Worm (Caenorhabditis elegans) whole organism, L1 larva: ENCODE results near the gene R09H10.7.
A peak's percentile ranks its signal among the peaks of the same experiment; 100 is the strongest.

ENCODE experiments used
- C04F5.9 ChIP-seq: sonication (generic microtip); optimal IDR thresholded peaks from 2 replicates; lab custom pipeline; 2016; ENCODE audit warnings: missing genetic modification characterization, missing compliant biosample characterization
- C16A3.4 ChIP-seq: fragments of 150-350 bp; optimal IDR thresholded peaks from 2 replicates; lab custom pipeline; 2014; ENCODE audit warnings: missing biosample characterization, missing genetic modification characterization
- aha-1 ChIP-seq: fragments of 150-350 bp; optimal IDR thresholded peaks from 2 replicates; lab custom pipeline; 2014; ENCODE audit warnings: missing biosample characterization, missing genetic modification characterization
- alr-1 ChIP-seq: fragments of 200-800 bp; sonication (Bioruptor generic); optimal IDR thresholded peaks from 2 replicates; lab custom pipeline; 2018; ENCODE audit warnings: borderline replicate concordance, mild to moderate bottlenecking, missing genetic modification characterization, missing compliant biosample characterization
- aly-2 ChIP-seq: fragments of 150-350 bp; optimal IDR thresholded peaks from 2 replicates; lab custom pipeline; 2014; ENCODE audit warnings: missing biosample characterization, missing genetic modification characterization
- blmp-1 ChIP-seq: fragments of 150-350 bp; optimal IDR thresholded peaks from 2 replicates; lab custom pipeline; 2014; ENCODE audit warnings: missing biosample characterization, missing genetic modification characterization
- ceh-8 ChIP-seq: fragments of 200-800 bp; sonication (Bioruptor generic); optimal IDR thresholded peaks from 2 replicates; lab custom pipeline; 2018; ENCODE audit warnings: mild to moderate bottlenecking, missing genetic modification characterization, moderate library complexity, missing compliant biosample characterization
- ceh-90 ChIP-seq: sonication (generic microtip); optimal IDR thresholded peaks from 2 replicates; lab custom pipeline; 2016; ENCODE audit warnings: missing genetic modification characterization, missing compliant biosample characterization
- dpl-1 ChIP-seq, 3 experiments: fragments of 150-350 bp in 2 of 3; sonication (generic microtip) in 1 of 3; optimal IDR thresholded peaks; 2 replicates each; lab custom pipeline; 2014 to 2017; ENCODE audit warnings: missing biosample characterization in 3 of 3, missing genetic modification characterization in 3 of 3, missing genetic modification reagents in 3 of 3
- egl-27 ChIP-seq, 2 experiments: fragments of 150-350 bp in 1 of 2; sonication (generic microtip); optimal IDR thresholded peaks; 3 replicates each; lab custom pipeline; 2017 to 2018; ENCODE audit warnings: missing biosample characterization in 2 of 2, missing genetic modification characterization in 2 of 2, missing genetic modification reagents in 2 of 2
- elt-3 ChIP-seq, 6 experiments: fragments of 150-350 bp in 1 of 6; sonication (generic microtip); optimal IDR thresholded peaks; 2 replicates each; lab custom pipeline; 2017 to 2018; ENCODE audit warnings: missing biosample characterization in 6 of 6, missing genetic modification characterization in 6 of 6, inconsistent platforms in 1 of 6
- ets-5 ChIP-seq: fragments of 200-800 bp; sonication (Bioruptor generic); IDR thresholded peaks from 2 replicates; pipeline ENCODE4 v1.3.6; 2022; ENCODE audit warnings: missing genetic modification characterization, missing compliant biosample characterization
- fkh-8 ChIP-seq: sonication (generic microtip); optimal IDR thresholded peaks from 2 replicates; lab custom pipeline; 2016; ENCODE audit warnings: mild to moderate bottlenecking, missing genetic modification characterization, missing compliant biosample characterization
- fos-1 ChIP-seq: fragments of 150-350 bp; optimal IDR thresholded peaks from 2 replicates; lab custom pipeline; 2014; ENCODE audit warnings: missing biosample characterization, missing genetic modification characterization
- hlh-4 ChIP-seq: sonication (generic microtip); optimal IDR thresholded peaks from 2 replicates; lab custom pipeline; 2016; ENCODE audit warnings: mild to moderate bottlenecking, missing genetic modification characterization, missing compliant biosample characterization
- hpl-2 ChIP-seq: fragments of 150-350 bp; optimal IDR thresholded peaks from 2 replicates; lab custom pipeline; 2014; ENCODE audit warnings: missing biosample characterization, missing genetic modification reagents, missing genetic modification characterization
- irx-1 ChIP-seq: sonication (generic microtip); optimal IDR thresholded peaks from 2 replicates; lab custom pipeline; 2016; ENCODE audit warnings: missing genetic modification characterization, missing compliant biosample characterization
- isw-1 ChIP-seq: fragments of 200-800 bp; sonication (Bioruptor generic); IDR thresholded peaks from 2 replicates; pipeline ENCODE4 v1.3.6; 2022; ENCODE audit warnings: missing genetic modification characterization, missing compliant biosample characterization
- lin-13 ChIP-seq: fragments of 150-350 bp; optimal IDR thresholded peaks from 2 replicates; lab custom pipeline; 2014; ENCODE audit warnings: missing biosample characterization, missing genetic modification reagents, missing genetic modification characterization
- lin-14 ChIP-seq: fragments of 200-800 bp; sonication (Bioruptor generic); optimal IDR thresholded peaks from 2 replicates; lab custom pipeline; 2018; ENCODE audit warnings: mild to moderate bottlenecking, missing genetic modification characterization, moderate library complexity, missing compliant biosample characterization
- lin-39 ChIP-seq: fragments of 150-350 bp; optimal IDR thresholded peaks from 2 replicates; lab custom pipeline; 2014; ENCODE audit warnings: missing biosample characterization, missing genetic modification reagents, missing genetic modification characterization
- lir-3 ChIP-seq: sonication (generic microtip); optimal IDR thresholded peaks from 2 replicates; lab custom pipeline; 2016; ENCODE audit warnings: mild to moderate bottlenecking, missing genetic modification characterization, moderate library complexity, missing compliant biosample characterization; ENCODE audit not compliant: poor library complexity
- lsy-2 ChIP-seq, 2 experiments: fragments of 150-350 bp; optimal IDR thresholded peaks; 2 replicates each; lab custom pipeline; 2014; ENCODE audit warnings: missing biosample characterization in 2 of 2, missing genetic modification characterization in 2 of 2
- mep-1 ChIP-seq: fragments of 150-350 bp; optimal IDR thresholded peaks from 2 replicates; lab custom pipeline; 2014; ENCODE audit warnings: missing biosample characterization, missing genetic modification characterization
- nhr-11 ChIP-seq: fragments of 150-350 bp; optimal IDR thresholded peaks from 2 replicates; lab custom pipeline; 2014; ENCODE audit warnings: missing biosample characterization, missing genetic modification characterization
- nhr-19 ChIP-seq: fragments of 200-800 bp; sonication (Bioruptor generic); conservative IDR thresholded peaks from 2 replicates; pipeline ENCODE4 v1.3.6; 2022; ENCODE audit warnings: missing genetic modification characterization, missing compliant biosample characterization
- nhr-20 ChIP-seq: sonication (generic microtip); optimal IDR thresholded peaks from 2 replicates; lab custom pipeline; 2016; ENCODE audit warnings: mild to moderate bottlenecking, missing genetic modification characterization, missing compliant biosample characterization
- nhr-71 ChIP-seq: sonication (generic microtip); optimal IDR thresholded peaks from 2 replicates; lab custom pipeline; 2016; ENCODE audit warnings: mild to moderate bottlenecking, missing genetic modification characterization, moderate library complexity, missing compliant biosample characterization
- nhr-76 ChIP-seq: sonication (generic microtip); optimal IDR thresholded peaks from 2 replicates; lab custom pipeline; 2017; ENCODE audit warnings: missing biosample characterization, missing genetic modification characterization
- nhr-85 ChIP-seq: sonication (generic microtip); peaks from one replicate; lab custom pipeline; 2016; ENCODE audit warnings: missing genetic modification characterization, inconsistent platforms, missing compliant biosample characterization
- nhr-90 ChIP-seq: sonication (generic microtip); optimal IDR thresholded peaks from 2 replicates; lab custom pipeline; 2016; ENCODE audit warnings: mild to moderate bottlenecking, missing genetic modification characterization, missing compliant biosample characterization; ENCODE audit not compliant: poor library complexity
- pag-3 ChIP-seq: sonication (generic microtip); optimal IDR thresholded peaks from 2 replicates; lab custom pipeline; 2017; ENCODE audit warnings: missing genetic modification characterization, mild to moderate bottlenecking, missing compliant biosample characterization, antibody characterized with exemption, borderline replicate concordance; ENCODE audit not compliant: insufficient read depth
- pax-3 ChIP-seq: fragments of 200-800 bp; sonication (Bioruptor generic); optimal IDR thresholded peaks from 2 replicates; lab custom pipeline; 2018; ENCODE audit warnings: mild to moderate bottlenecking, missing genetic modification characterization, moderate library complexity, missing compliant biosample characterization
- snpc-4 ChIP-seq: fragments of 150-350 bp; optimal IDR thresholded peaks from 2 replicates; lab custom pipeline; 2014; ENCODE audit warnings: missing biosample characterization, missing genetic modification characterization
- snu-23 ChIP-seq: sonication (generic microtip); optimal IDR thresholded peaks from 2 replicates; lab custom pipeline; 2016; ENCODE audit warnings: missing genetic modification characterization, missing compliant biosample characterization
- sup-37 ChIP-seq: fragments of 200-800 bp; sonication (Bioruptor generic); optimal IDR thresholded peaks from 2 replicates; lab custom pipeline; 2018; ENCODE audit warnings: mild to moderate bottlenecking, missing genetic modification characterization, missing compliant biosample characterization
- tbx-2 ChIP-seq: sonication (generic microtip); optimal IDR thresholded peaks from 2 replicates; lab custom pipeline; 2016; ENCODE audit warnings: missing genetic modification characterization, missing compliant biosample characterization
- tlp-1 ChIP-seq: fragments of 150-350 bp; optimal IDR thresholded peaks from 2 replicates; lab custom pipeline; 2014; ENCODE audit warnings: missing biosample characterization, missing genetic modification characterization
- unc-62 ChIP-seq: fragments of 150-350 bp; optimal IDR thresholded peaks from 2 replicates; lab custom pipeline; 2014; ENCODE audit warnings: missing biosample characterization, missing genetic modification reagents, missing genetic modification characterization
- unc-98 ChIP-seq: fragments of 200-800 bp; sonication (Bioruptor generic); IDR thresholded peaks from 2 replicates; pipeline ENCODE4 v1.3.6; 2022; ENCODE audit warnings: missing genetic modification characterization, missing compliant biosample characterization
- xbp-1 ChIP-seq: sonication (generic microtip); optimal IDR thresholded peaks from 2 replicates; lab custom pipeline; 2016; ENCODE audit warnings: missing genetic modification characterization, missing compliant biosample characterization
- zag-1 ChIP-seq: fragments of 150-350 bp; optimal IDR thresholded peaks from 2 replicates; lab custom pipeline; 2014; ENCODE audit warnings: missing biosample characterization, missing genetic modification characterization

The R09H10.7 gene

DNA sequence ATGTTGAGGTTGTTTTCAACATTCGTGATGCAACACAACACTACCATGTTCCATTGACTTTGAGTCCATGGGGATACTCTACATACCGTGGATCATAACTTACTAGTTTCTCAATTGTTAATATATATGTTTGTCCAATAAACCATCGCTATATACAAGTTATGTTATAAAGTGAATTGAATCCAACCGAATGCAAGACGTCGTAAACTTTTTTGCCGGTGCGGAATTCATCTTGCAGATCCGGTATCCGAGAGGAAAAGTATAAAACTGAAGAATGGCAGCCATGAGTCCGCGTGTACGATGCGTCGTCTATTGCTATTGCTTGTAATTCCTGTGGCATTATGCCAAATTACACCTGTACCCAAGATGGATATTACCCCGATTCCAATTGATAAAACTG lies 12.6 kb upstream of the R09H10.7 start, which contains the start of gene R09H10.6:
Gene R09H10.6, plus strand, starts transcription at position 301 of the 400 bp plus-strand sequence.
- TF ChIP-seq nhr-19 (GFP tag; lab: Robert Waterston, UW) (no peak), hlh-4 (tag; lab: Kevin White, UChicago) (no peak), zag-1 (tag; lab: Kevin White, UChicago) (no peak), unc-98 (GFP tag; lab: Robert Waterston, UW) (no peak), C16A3.4 (no peak), unc-62 (no peak), aly-2 (tag; lab: Kevin White, UChicago) (no peak), snpc-4 (tag; lab: Kevin White, UChicago) (no peak), blmp-1 (tag; lab: Kevin White, UChicago) (no peak), lir-3 (tag; lab: Kevin White, UChicago) (no peak), nhr-11 (tag; lab: Kevin White, UChicago) (no peak), mep-1 (tag; lab: Kevin White, UChicago) (no peak), nhr-76 (tag; lab: Kevin White, UChicago) (no peak)

DNA sequence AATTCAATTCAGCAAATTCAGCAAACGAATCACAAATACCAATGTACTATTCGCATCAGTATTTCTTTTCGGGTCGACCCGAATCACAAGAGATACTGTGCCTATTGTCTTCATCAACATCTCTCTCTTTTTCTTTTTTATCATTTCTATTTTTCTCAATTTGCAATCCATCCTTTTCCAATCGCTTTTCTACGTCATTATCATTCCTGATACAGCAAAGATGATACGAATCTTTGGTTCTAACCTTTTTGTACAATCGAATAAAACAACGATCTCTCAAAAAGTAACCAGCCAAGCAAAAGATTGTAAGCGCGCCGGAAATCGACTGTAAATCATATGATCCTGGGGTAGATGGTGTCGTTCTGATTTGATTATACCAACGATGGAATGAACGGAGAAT lies 11.0 kb upstream of the R09H10.7 start:
- TF ChIP-seq pax-3 (no peak), pag-3 (tag; lab: Kevin White, UChicago) (no peak), alr-1 (tag; lab: Kevin White, UChicago) (no peak), nhr-76 (tag; lab: Kevin White, UChicago) (no peak), hpl-2 (GFP tag; lab: Kevin White, UChicago) (no peak), lin-13 (GFP tag; lab: Kevin White, UChicago) (no peak), C16A3.4 (no peak), unc-62 (no peak), blmp-1 (tag; lab: Kevin White, UChicago) (peak; percentile 55), nhr-71 (no peak), nhr-85 (tag; lab: Kevin White, UChicago) (peak; percentile 80), C04F5.9 (tag; lab: Kevin White, UChicago) (no peak), tlp-1 (tag; lab: Kevin White, UChicago) (no peak), lin-14 (GFP tag; lab: Kevin White, UChicago) (peak; percentile 51), tbx-2 (tag; lab: Kevin White, UChicago) (no peak), egl-27 (tag; optimal IDR thresholded peaks at IDR 0.05; lab: Kevin White, UChicago) (no peak), snpc-4 (tag; lab: Kevin White, UChicago) (no peak), nhr-90 (no peak), nhr-20 (tag; lab: Kevin White, UChicago) (peak; percentile 21), lsy-2 (tag; optimal IDR thresholded peaks at IDR 0.05; lab: Kevin White, UChicago) (no peak), aha-1 (tag; lab: Kevin White, UChicago) (no peak), dpl-1 (GFP tag; optimal IDR thresholded peaks at IDR 0.05; lab: Kevin White, UChicago) (no peak), isw-1 (no peak), elt-3 (tag; optimal IDR thresholded peaks at IDR 0.05; lab: Kevin White, UChicago) (peak in 5 of 6 experiments; percentile 46 to 79 (median 61)), ceh-8 (no peak), ets-5 (GFP tag; lab: Robert Waterston, UW) (no peak), fos-1 (tag; lab: Kevin White, UChicago) (no peak), fkh-8 (tag; lab: Kevin White, UChicago) (no peak), xbp-1 (no peak), sup-37 (no peak)

DNA sequence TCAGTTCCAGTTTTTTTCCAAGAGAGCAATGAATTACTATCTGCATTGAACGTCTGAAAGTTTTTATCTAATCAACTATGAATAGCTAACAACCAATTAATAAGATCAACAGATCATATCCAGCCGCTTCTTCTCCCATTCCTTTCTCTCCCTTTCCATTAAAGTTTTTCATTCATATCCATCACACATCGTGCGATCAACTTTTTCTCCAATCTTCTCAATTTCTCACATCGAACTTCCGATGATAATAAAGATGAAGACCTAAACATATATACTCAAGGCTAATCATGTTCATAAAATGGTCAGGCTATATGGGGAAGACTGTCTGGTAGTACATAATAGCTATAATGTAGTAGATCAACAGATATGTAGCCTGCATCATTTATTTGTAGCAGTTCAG lies 8.6 kb upstream of the R09H10.7 start:
- TF ChIP-seq ceh-8 (no peak), irx-1 (tag; lab: Kevin White, UChicago) (no peak), nhr-20 (tag; lab: Kevin White, UChicago) (peak; percentile 27), snu-23 (GFP tag; lab: Kevin White, UChicago) (peak; percentile 12), blmp-1 (tag; lab: Kevin White, UChicago) (peak; percentile 69), nhr-85 (tag; lab: Kevin White, UChicago) (peak; percentile 83), hlh-4 (tag; lab: Kevin White, UChicago) (no peak), ets-5 (GFP tag; lab: Robert Waterston, UW) (no peak), nhr-71 (peak; percentile 19), fos-1 (tag; lab: Kevin White, UChicago) (no peak), lin-39 (tag; lab: Kevin White, UChicago) (no peak), ceh-90 (no peak), elt-3 (tag; optimal IDR thresholded peaks at IDR 0.05; lab: Kevin White, UChicago) (peak in 1 of 6 experiments; percentile 3), lin-14 (GFP tag; lab: Kevin White, UChicago) (peak; percentile 36), unc-62 (no peak), pag-3 (tag; lab: Kevin White, UChicago) (no peak)
